Worm (Caenorhabditis elegans): Measurements from ENCODE around the gene F46H5.4.

F46H5.4 gene

DNA sequence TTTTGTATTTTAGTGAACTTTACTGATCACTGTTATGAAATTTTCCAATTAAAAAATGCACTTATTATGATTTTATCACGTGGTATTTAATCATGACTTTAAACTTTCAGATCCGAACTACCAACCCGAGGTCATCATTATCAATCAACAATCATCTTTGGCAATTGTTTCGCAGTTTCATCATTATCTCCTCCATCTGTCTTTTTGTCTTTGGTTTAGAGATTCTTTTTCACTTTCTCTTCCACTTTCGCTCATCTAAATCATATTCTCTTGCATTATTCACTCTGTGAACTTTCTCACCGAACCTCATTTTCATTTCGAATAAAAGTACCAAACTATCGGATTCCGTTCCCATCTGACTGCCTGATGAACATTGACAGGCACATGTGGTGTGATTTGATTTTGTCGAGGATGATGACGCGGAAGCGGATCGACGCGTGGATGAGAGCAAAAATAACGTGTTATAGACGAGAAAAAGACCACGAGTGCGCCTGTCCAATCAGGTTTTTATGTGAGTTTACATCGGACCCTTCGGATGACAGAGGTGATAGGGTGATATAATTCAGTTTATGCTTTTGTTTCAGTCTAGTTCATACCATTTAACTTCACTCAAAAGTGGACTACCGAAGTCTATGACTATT, 43.8 kb downstream of the F46H5.4 start:
- TF ChIP-seq attf-6 (GFP tag; IDR thresholded peaks at IDR 0.05) (no peak), F33H1.4 (GFP tag; IDR thresholded peaks at IDR 0.05) (no peak), Y53F4B.3 (GFP tag; IDR thresholded peaks at IDR 0.05) (no peak)

DNA sequence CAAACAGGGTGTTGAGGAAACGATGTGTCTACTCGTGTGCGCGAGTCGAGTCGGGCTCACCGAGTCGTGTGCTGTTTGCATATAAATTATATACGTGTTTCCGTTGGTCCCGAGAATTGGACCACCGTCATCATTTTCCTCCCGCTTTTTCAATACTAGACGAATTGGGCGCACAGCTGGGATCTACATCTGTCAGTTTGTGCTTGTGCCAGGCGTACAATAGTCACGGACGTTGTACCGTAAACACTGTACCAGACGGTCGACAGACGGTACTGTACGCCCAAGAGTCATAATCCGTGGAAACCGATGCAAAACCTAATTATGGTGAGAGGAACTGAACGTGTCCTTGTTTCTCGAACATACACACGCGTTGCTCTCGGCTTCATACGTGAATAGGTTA, 45.3 kb downstream of the F46H5.4 start:
- no peak for TF ChIP-seq attf-6 (GFP tag; IDR thresholded peaks at IDR 0.05)
- TF ChIP-seq B0261.1 (tag; optimal IDR thresholded peaks at IDR 0.05), result no peak
- TF ChIP-seq F57C9.4 (tag; optimal IDR thresholded peaks at IDR 0.05), result no peak
- no peak for TF ChIP-seq chd-7 (tag; optimal IDR thresholded peaks at IDR 0.05)
- TF ChIP-seq F22D6.2 (tag; optimal IDR thresholded peaks at IDR 0.05), result no peak

DNA sequence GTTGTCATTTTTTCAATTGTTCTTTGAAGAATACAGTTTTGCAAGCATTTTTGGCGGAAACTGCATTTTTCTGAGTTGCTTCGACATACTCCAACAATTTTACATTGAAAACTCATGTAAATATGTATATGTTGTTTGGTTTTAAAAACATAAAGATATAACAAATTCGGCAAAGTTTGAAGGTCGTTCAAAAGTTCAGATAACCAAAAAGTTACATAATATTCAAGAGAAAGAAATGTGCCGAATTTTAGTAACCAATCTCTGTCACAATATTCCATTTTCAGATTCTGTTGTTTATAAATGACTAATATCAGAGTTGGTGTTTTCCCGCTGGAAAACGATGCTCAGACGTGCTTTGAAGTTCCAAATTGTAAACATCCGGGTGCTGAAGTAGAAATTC, 48.0 kb downstream of the F46H5.4 start, which contains the start of gene ZK867.2:
Gene ZK867.2 (plus strand): TSS at position 301 of the 400 bp plus-strand sequence.
- TF ChIP-seq sptf-2 (GFP tag; optimal IDR thresholded peaks at IDR 0.05), result no peak
- TF ChIP-seq ztf-22 (GFP tag; optimal IDR thresholded peaks at IDR 0.05), result no peak
- no peak for TF ChIP-seq zim-3 (tag; optimal IDR thresholded peaks at IDR 0.05)
- no peak for TF ChIP-seq hmg-1.2 (GFP tag; IDR thresholded peaks at IDR 0.05)
- TF ChIP-seq B0035.1 (tag; optimal IDR thresholded peaks at IDR 0.05), result no peak
- no peak for TF ChIP-seq C17E4.6 (GFP tag; IDR thresholded peaks at IDR 0.05)
- no peak for TF ChIP-seq nhr-90 (tag; optimal IDR thresholded peaks at IDR 0.05)
- TF ChIP-seq madf-10 (tag; optimal IDR thresholded peaks at IDR 0.05), result no peak
- no peak for TF ChIP-seq hmg-20 (GFP tag; IDR thresholded peaks at IDR 0.05)
- TF ChIP-seq B0261.1 (tag; optimal IDR thresholded peaks at IDR 0.05), result no peak
- TF ChIP-seq ceh-27 (GFP tag; optimal IDR thresholded peaks at IDR 0.05), result no peak
- TF ChIP-seq hrde-1 (tag; optimal IDR thresholded peaks at IDR 0.05; ENCODE audit: borderline replicate concordance), result no peak

DNA sequence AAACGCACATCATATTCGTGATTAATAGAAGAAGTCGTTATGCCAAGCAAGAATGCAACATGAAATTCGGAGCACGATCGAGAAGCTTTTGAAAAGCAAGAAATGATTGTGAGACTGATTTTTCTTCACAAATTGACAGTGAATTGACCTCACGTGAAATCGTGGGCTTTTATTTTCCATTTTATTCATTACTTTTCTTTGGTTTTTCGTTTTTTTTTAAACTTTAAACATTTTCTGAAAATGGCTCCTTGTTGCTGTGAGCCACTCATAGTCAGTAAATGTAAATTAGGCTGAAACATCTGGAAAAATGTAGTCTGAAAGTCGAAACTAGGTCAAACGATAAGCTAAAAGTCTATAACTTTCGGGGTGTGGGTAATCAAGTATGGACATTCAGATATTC, 49.2 kb downstream of the F46H5.4 start, which contains the start of gene C55B6.5:
Gene C55B6.5 (minus strand): TSS at position 101 of the 400 bp plus-strand sequence.
- TF ChIP-seq zfh-2 (GFP tag; conservative IDR thresholded peaks at IDR 0.05) (no peak), lsy-27 (tag; optimal IDR thresholded peaks at IDR 0.05; ENCODE audit: borderline replicate concordance, insufficient read depth) (no peak), mxl-1 (tag; optimal IDR thresholded peaks at IDR 0.05) (no peak), attf-6 (GFP tag; IDR thresholded peaks at IDR 0.05) (no peak), ceh-40 (GFP tag; IDR thresholded peaks at IDR 0.05) (no peak), lsl-1 (GFP tag; optimal IDR thresholded peaks at IDR 0.05) (no peak), Y53F4B.3 (GFP tag; IDR thresholded peaks at IDR 0.05) (no peak), ccch-3 (GFP tag; optimal IDR thresholded peaks at IDR 0.05) (no peak), sptf-2 (GFP tag; optimal IDR thresholded peaks at IDR 0.05) (no peak), F57C9.4 (tag; optimal IDR thresholded peaks at IDR 0.05) (no peak), dpl-1 (GFP tag; optimal IDR thresholded peaks at IDR 0.05) (no peak)

DNA sequence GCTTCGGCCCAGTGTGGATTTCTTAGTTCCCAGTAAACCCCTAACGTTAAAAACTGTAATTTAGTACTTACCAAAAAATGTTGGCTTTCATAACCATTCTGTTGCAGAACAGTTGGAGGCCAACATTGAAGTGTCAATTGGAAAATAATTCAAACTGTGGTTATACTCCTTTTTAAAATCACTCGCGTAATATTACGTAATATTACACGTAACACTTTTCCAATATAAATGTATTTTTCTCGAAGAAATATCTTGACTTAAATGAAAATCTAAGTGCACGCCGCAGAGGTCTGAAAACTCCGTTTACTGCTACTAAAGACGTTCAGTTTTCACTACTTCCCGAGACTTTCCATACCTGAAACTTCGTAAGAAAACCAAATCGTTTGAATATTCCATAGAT, 50.2 kb downstream of the F46H5.4 start:
- TF ChIP-seq hmg-20 (GFP tag; IDR thresholded peaks at IDR 0.05) (no peak), ceh-100 (GFP tag; IDR thresholded peaks at IDR 0.05) (no peak), ztf-18 (tag; optimal IDR thresholded peaks at IDR 0.05) (no peak), somi-1 (GFP tag; optimal IDR thresholded peaks at IDR 0.05) (no peak), F52B5.7 (tag; optimal IDR thresholded peaks at IDR 0.05) (no peak), repo-1 (tag; optimal IDR thresholded peaks at IDR 0.05) (no peak), ztf-26 (tag; optimal IDR thresholded peaks at IDR 0.05) (no peak), ccch-3 (GFP tag; optimal IDR thresholded peaks at IDR 0.05) (no peak), zim-3 (tag; optimal IDR thresholded peaks at IDR 0.05) (no peak), chd-7 (tag; optimal IDR thresholded peaks at IDR 0.05) (no peak), hsf-1 (GFP tag; IDR thresholded peaks at IDR 0.05) (no peak), egl-18 (GFP tag; IDR thresholded peaks at IDR 0.05) (no peak), madf-6 (GFP tag; IDR thresholded peaks at IDR 0.05) (no peak), Y95B8A.8 (GFP tag; IDR thresholded peaks at IDR 0.05) (no peak), snpc-1.1 (tag; optimal IDR thresholded peaks at IDR 0.05; ENCODE audit: insufficient read depth) (no peak), C17E4.6 (GFP tag; IDR thresholded peaks at IDR 0.05) (no peak), lin-35 (GFP tag; optimal IDR thresholded peaks at IDR 0.05) (no peak), ztf-25 (GFP tag; IDR thresholded peaks at IDR 0.05) (no peak), attf-6 (GFP tag; IDR thresholded peaks at IDR 0.05) (no peak), let-526 (GFP tag; IDR thresholded peaks at IDR 0.05) (no peak)
